Worm (Caenorhabditis elegans): ENCODE measurements around the gene Y57E12B.4.

DNA sequence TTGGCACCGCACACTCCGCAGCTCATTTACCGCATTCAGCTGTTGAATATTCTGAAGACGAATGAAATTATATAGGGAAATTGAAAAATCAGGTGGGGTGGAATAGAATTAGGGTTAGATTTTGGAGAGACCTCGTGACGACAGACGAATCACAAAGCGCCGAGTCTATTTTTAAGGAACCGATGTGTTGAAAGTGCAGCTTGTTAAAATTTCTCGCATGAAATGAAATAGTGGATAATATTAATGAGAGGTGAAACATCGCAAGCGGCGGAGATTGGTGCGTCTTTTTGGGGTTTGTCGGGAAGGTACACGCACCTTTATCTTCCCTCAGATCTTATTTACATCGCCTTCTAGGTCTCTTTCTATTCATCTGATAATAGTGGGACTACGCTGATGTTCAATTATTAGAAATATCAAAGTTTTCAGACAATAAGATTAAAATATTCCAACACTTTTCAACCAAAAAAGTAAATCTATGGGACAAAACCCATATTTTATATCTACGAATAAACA is 42.3 kb upstream of the Y57E12B.4 start, which contains the start of gene nhr-140:
- no peak for TF ChIP-seq ceh-45 (GFP tag; IDR thresholded peaks at IDR 0.05)
- no peak for TF ChIP-seq ama-1 (optimal IDR thresholded peaks at IDR 0.05)
- no peak for TF ChIP-seq ceh-2 (tag; optimal IDR thresholded peaks at IDR 0.05)
- no peak for TF ChIP-seq ceh-31 (tag; optimal IDR thresholded peaks at IDR 0.05)
- TF ChIP-seq pat-9 (tag; optimal IDR thresholded peaks at IDR 0.05), result no peak
- no peak for TF ChIP-seq hlh-30 (tag; optimal IDR thresholded peaks at IDR 0.05; ENCODE audit: insufficient read depth)
- TF ChIP-seq npax-4 (tag; optimal IDR thresholded peaks at IDR 0.05), result no peak
- TF ChIP-seq ets-4 (tag; optimal IDR thresholded peaks at IDR 0.05), result no peak
- no peak for TF ChIP-seq F13H6.1 (tag; optimal IDR thresholded peaks at IDR 0.05)
- TF ChIP-seq pha-4 (tag; optimal IDR thresholded peaks at IDR 0.05), result no peak
- TF ChIP-seq K02D7.2 (tag; optimal IDR thresholded peaks at IDR 0.05), result no peak
- TF ChIP-seq pag-3 (tag; optimal IDR thresholded peaks at IDR 0.05; ENCODE audit: borderline replicate concordance), result no peak
- no peak for TF ChIP-seq ttx-3 (tag; optimal IDR thresholded peaks at IDR 0.05)
- TF ChIP-seq unc-55 (GFP tag; optimal IDR thresholded peaks at IDR 0.05), result no peak

Measured in whole organism, late embryonic.